Worm (Caenorhabditis elegans) whole organism, L2 larva: ENCODE data around the gene phf-10.

Source experiments
- mdl-1 ChIP-seq, 2 experiments: fragments of 150-350 bp in 1 of 2; sonication (generic microtip) in 1 of 2; optimal IDR thresholded peaks; 2 replicates each; lab custom pipeline; 2017; ENCODE audit warnings: missing biosample characterization in 2 of 2, missing genetic modification characterization in 2 of 2
- nhr-23 ChIP-seq: fragments of 150-350 bp; optimal IDR thresholded peaks from 2 replicates; lab custom pipeline; 2014; ENCODE audit warnings: missing biosample characterization, missing genetic modification reagents, missing genetic modification characterization
- unc-39 ChIP-seq: fragments of 150-350 bp; optimal IDR thresholded peaks from 2 replicates; lab custom pipeline; 2014; ENCODE audit warnings: missing biosample characterization, missing genetic modification characterization
- unc-62 ChIP-seq: fragments of 150-350 bp; optimal IDR thresholded peaks from 2 replicates; lab custom pipeline; 2014; ENCODE audit warnings: missing biosample characterization, missing genetic modification reagents, missing genetic modification characterization

DNA sequence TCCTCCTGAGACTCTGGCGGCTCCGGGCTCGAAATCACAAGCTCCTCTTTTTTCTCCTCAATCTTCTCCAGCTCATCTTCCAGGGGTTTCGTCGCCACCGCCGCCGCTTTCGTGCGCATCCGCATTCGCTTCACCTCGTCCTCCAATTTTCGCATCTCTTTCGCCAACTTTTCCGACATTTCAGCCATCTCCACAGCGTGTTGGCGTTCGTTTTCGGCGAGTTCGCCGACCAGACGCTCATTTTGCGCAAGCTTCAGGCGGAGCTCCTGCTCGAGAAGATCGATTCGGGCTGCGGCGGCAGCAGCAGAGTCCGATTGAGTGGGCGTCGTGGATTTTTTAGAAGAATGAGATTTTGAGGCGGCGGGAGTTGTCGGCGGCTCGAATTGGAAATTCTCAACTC, 8.1 kb downstream of the phf-10 start:
- no peak for TF ChIP-seq mdl-1 (tag; optimal IDR thresholded peaks at IDR 0.05; lab: Kevin White, UChicago)
- TF ChIP-seq unc-39 (tag; lab: Kevin White, UChicago), result no peak
- TF ChIP-seq unc-62, result no peak
- no peak for TF ChIP-seq nhr-23 (tag; lab: Kevin White, UChicago)
